Worm (Caenorhabditis elegans) whole organism, young adult: Measurements from ENCODE around the gene cpr-9.

Source experiments
- B0336.3 ChIP-seq: fragments of 200-800 bp; sonication (Bioruptor generic); IDR thresholded peaks from 2 replicates; pipeline ENCODE4 v1.3.6; 2022; ENCODE audit warnings: missing genetic modification characterization, missing compliant biosample characterization
- F22D6.2 ChIP-seq: sonication (generic microtip); optimal IDR thresholded peaks from 2 replicates; lab custom pipeline; 2016; ENCODE audit warnings: mild to moderate bottlenecking, missing genetic modification characterization, missing compliant biosample characterization
- F37B4.10 ChIP-seq: fragments of 200-800 bp; sonication (Bioruptor generic); IDR thresholded peaks from 2 replicates; pipeline ENCODE4 v1.3.6; 2022; ENCODE audit warnings: missing genetic modification characterization, missing compliant biosample characterization
- T07F8.4 ChIP-seq: sonication (generic microtip); optimal IDR thresholded peaks from 2 replicates; lab custom pipeline; 2016; ENCODE audit warnings: mild to moderate bottlenecking, missing genetic modification characterization, moderate library complexity, missing compliant biosample characterization
- Y67H2A.10 ChIP-seq: fragments of 200-800 bp; sonication (Bioruptor generic); conservative IDR thresholded peaks from 2 replicates; pipeline ENCODE4 v1.3.6; 2022; ENCODE audit warnings: missing genetic modification reagents, missing genetic modification characterization, missing compliant biosample characterization
- Y79H2A.3 ChIP-seq: fragments of 200-800 bp; sonication (Bioruptor generic); conservative IDR thresholded peaks from 2 replicates; pipeline ENCODE4 v1.3.6; 2022; ENCODE audit warnings: missing genetic modification reagents, missing genetic modification characterization, missing compliant biosample characterization
- akir-1 ChIP-seq: fragments of 200-800 bp; sonication (Bioruptor generic); optimal IDR thresholded peaks from 2 replicates; lab custom pipeline; 2018; ENCODE audit warnings: mild to moderate bottlenecking, missing genetic modification characterization, moderate library complexity, missing compliant biosample characterization
- aptf-2 ChIP-seq: fragments of 200-800 bp; sonication (Bioruptor generic); conservative IDR thresholded peaks from 2 replicates; pipeline ENCODE4 v1.3.6; 2022; ENCODE audit warnings: missing genetic modification reagents, missing genetic modification characterization, missing compliant biosample characterization
- atf-7 ChIP-seq: sonication (generic microtip); optimal IDR thresholded peaks from 2 replicates; lab custom pipeline; 2017; ENCODE audit warnings: mild to moderate bottlenecking, missing genetic modification characterization, missing compliant biosample characterization
- cebp-1 ChIP-seq, 2 experiments: fragments of 200-800 bp in 1 of 2; sonication (Bioruptor generic) in 1 of 2; sonication (generic microtip) in 1 of 2; IDR thresholded peaks in 1 of 2; optimal IDR thresholded peaks in 1 of 2; 2 replicates each; pipeline versions ENCODE4 v1.3.6 to Lab custom; 2017 to 2022; ENCODE audit warnings: missing compliant biosample characterization in 2 of 2, missing genetic modification characterization in 2 of 2, mild to moderate bottlenecking in 1 of 2, missing genetic modification reagents in 1 of 2, moderate library complexity in 1 of 2
- ceh-27 ChIP-seq: fragments of 200-800 bp; sonication (Bioruptor generic); optimal IDR thresholded peaks from 2 replicates; lab custom pipeline; 2018; ENCODE audit warnings: mild to moderate bottlenecking, missing genetic modification characterization, moderate library complexity, missing compliant biosample characterization
- ceh-79 ChIP-seq: sonication (generic microtip); optimal IDR thresholded peaks from 2 replicates; lab custom pipeline; 2017; ENCODE audit warnings: mild to moderate bottlenecking, missing genetic modification characterization, missing compliant biosample characterization
- die-1 ChIP-seq: sonication (generic microtip); optimal IDR thresholded peaks from 2 replicates; lab custom pipeline; 2016; ENCODE audit warnings: missing genotype, mild to moderate bottlenecking, missing genetic modification characterization, missing compliant biosample characterization
- dox-1 ChIP-seq: fragments of 200-800 bp; sonication (Bioruptor generic); IDR thresholded peaks from 2 replicates; pipeline ENCODE4 v1.3.6; 2022; ENCODE audit warnings: missing genetic modification reagents, missing genetic modification characterization, missing compliant biosample characterization
- egl-18 ChIP-seq: fragments of 200-800 bp; sonication (Bioruptor generic); IDR thresholded peaks from 2 replicates; pipeline ENCODE4 v1.3.6; 2022; ENCODE audit warnings: missing genetic modification reagents, missing genetic modification characterization, missing compliant biosample characterization
- egl-44 ChIP-seq: fragments of 200-800 bp; sonication (Bioruptor generic); IDR thresholded peaks from 2 replicates; pipeline ENCODE4 v1.3.6; 2022; ENCODE audit warnings: missing genetic modification reagents, missing genetic modification characterization, missing compliant biosample characterization
- ets-4 ChIP-seq: fragments of 200-800 bp; sonication (Bioruptor generic); optimal IDR thresholded peaks from 2 replicates; lab custom pipeline; 2018; ENCODE audit warnings: mild to moderate bottlenecking, missing genetic modification characterization, missing compliant biosample characterization
- gei-17 ChIP-seq: fragments of 200-800 bp; sonication (Bioruptor generic); optimal IDR thresholded peaks from 2 replicates; lab custom pipeline; 2018; ENCODE audit warnings: mild to moderate bottlenecking, missing genetic modification characterization, missing compliant biosample characterization
- hlh-12 ChIP-seq: sonication (generic microtip); optimal IDR thresholded peaks from 2 replicates; lab custom pipeline; 2016; ENCODE audit warnings: missing genetic modification characterization, missing compliant biosample characterization
- hlh-26 ChIP-seq: fragments of 200-800 bp; sonication (Bioruptor generic); conservative IDR thresholded peaks from 2 replicates; pipeline ENCODE4 v1.3.6; 2022; ENCODE audit warnings: missing genetic modification reagents, missing genetic modification characterization, missing compliant biosample characterization
- hmg-1.2 ChIP-seq: fragments of 200-800 bp; sonication (Bioruptor generic); IDR thresholded peaks from 2 replicates; pipeline ENCODE4 v1.3.6; 2022; ENCODE audit warnings: missing genetic modification reagents, missing genetic modification characterization, missing compliant biosample characterization
- hmg-20 ChIP-seq: fragments of 200-800 bp; sonication (Bioruptor generic); IDR thresholded peaks from 2 replicates; pipeline ENCODE4 v1.3.6; 2022; ENCODE audit warnings: missing genetic modification reagents, missing genetic modification characterization, missing compliant biosample characterization
- hsf-1 ChIP-seq: fragments of 200-800 bp; sonication (Bioruptor generic); IDR thresholded peaks from 2 replicates; pipeline ENCODE4 v1.3.6; 2022; ENCODE audit warnings: missing genetic modification reagents, missing genetic modification characterization, missing compliant biosample characterization
- lag-1 ChIP-seq: fragments of 200-800 bp; sonication (Bioruptor generic); IDR thresholded peaks from 2 replicates; pipeline ENCODE4 v1.3.6; 2022; ENCODE audit warnings: missing genetic modification reagents, missing genetic modification characterization, missing compliant biosample characterization
- let-526 ChIP-seq: fragments of 200-800 bp; sonication (Bioruptor generic); IDR thresholded peaks from 2 replicates; pipeline ENCODE4 v1.3.6; 2022; ENCODE audit warnings: missing genetic modification reagents, missing genetic modification characterization, missing compliant biosample characterization
- let-607 ChIP-seq, 2 experiments: fragments of 200-800 bp in 1 of 2; sonication (Bioruptor generic) in 1 of 2; sonication (generic microtip) in 1 of 2; optimal IDR thresholded peaks; 2 replicates each; lab custom pipeline; 2016 to 2018; ENCODE audit warnings: mild to moderate bottlenecking in 2 of 2, missing compliant biosample characterization in 2 of 2, missing genetic modification characterization in 2 of 2, moderate library complexity in 2 of 2, missing genotype in 1 of 2
- lin-40 ChIP-seq: sonication (generic microtip); optimal IDR thresholded peaks from 2 replicates; lab custom pipeline; 2016; ENCODE audit warnings: missing genetic modification characterization, mild to moderate bottlenecking, missing compliant biosample characterization, missing genotype, missing genetic modification reagents
- lin-54 ChIP-seq: fragments of 200-800 bp; sonication (Bioruptor generic); optimal IDR thresholded peaks from 2 replicates; lab custom pipeline; 2018; ENCODE audit warnings: mild to moderate bottlenecking, missing genetic modification characterization, missing compliant biosample characterization
- lir-1 ChIP-seq: fragments of 200-800 bp; sonication (Bioruptor generic); conservative IDR thresholded peaks from 2 replicates; pipeline ENCODE4 v1.3.6; 2022; ENCODE audit warnings: missing genetic modification reagents, missing genetic modification characterization, missing compliant biosample characterization
- lsy-27 ChIP-seq: sonication (generic microtip); optimal IDR thresholded peaks from 2 replicates; lab custom pipeline; 2017; ENCODE audit warnings: missing genetic modification characterization, mild to moderate bottlenecking, missing compliant biosample characterization, antibody characterized with exemption, missing genotype, borderline replicate concordance; ENCODE audit not compliant: insufficient read depth
- madf-3 ChIP-seq: fragments of 200-800 bp; sonication (Bioruptor generic); IDR thresholded peaks from 2 replicates; pipeline ENCODE4 v1.3.6; 2022; ENCODE audit warnings: missing genetic modification reagents, missing genetic modification characterization, missing compliant biosample characterization
- madf-6 ChIP-seq: fragments of 200-800 bp; sonication (Bioruptor generic); IDR thresholded peaks from 2 replicates; pipeline ENCODE4 v1.3.6; 2022; ENCODE audit warnings: missing genetic modification reagents, missing genetic modification characterization, missing compliant biosample characterization
- mcd-1 ChIP-seq: fragments of 200-800 bp; sonication (Bioruptor generic); IDR thresholded peaks from 2 replicates; pipeline ENCODE4 v1.3.6; 2022; ENCODE audit warnings: missing genetic modification reagents, missing genetic modification characterization, missing compliant biosample characterization
- mxl-1 ChIP-seq: sonication (generic microtip); optimal IDR thresholded peaks from 2 replicates; lab custom pipeline; 2016; ENCODE audit warnings: missing genetic modification characterization, missing compliant biosample characterization
- nfyb-1 ChIP-seq: fragments of 200-800 bp; sonication (Bioruptor generic); IDR thresholded peaks from 2 replicates; pipeline ENCODE4 v1.3.6; 2022; ENCODE audit warnings: missing genetic modification reagents, missing genetic modification characterization, missing compliant biosample characterization
- nhr-90 ChIP-seq: sonication (generic microtip); optimal IDR thresholded peaks from 2 replicates; lab custom pipeline; 2016; ENCODE audit warnings: missing genotype, mild to moderate bottlenecking, missing genetic modification characterization, missing compliant biosample characterization
- pbrm-1 ChIP-seq: fragments of 200-800 bp; sonication (Bioruptor generic); IDR thresholded peaks from 2 replicates; pipeline ENCODE4 v1.3.6; 2022; ENCODE audit warnings: missing genetic modification reagents, missing genetic modification characterization, missing compliant biosample characterization
- pha-4 ChIP-seq: fragments of 150-350 bp; sonication (generic microtip); optimal IDR thresholded peaks from 2 replicates; lab custom pipeline; 2014; ENCODE audit warnings: missing biosample characterization, missing genetic modification reagents, missing genetic modification characterization
- rec-8 ChIP-seq, 2 experiments: sonication (generic microtip); optimal IDR thresholded peaks; 2 replicates each; lab custom pipeline; 2016; ENCODE audit warnings: mild to moderate bottlenecking in 2 of 2, missing genetic modification characterization in 2 of 2, missing genetic modification reagents in 2 of 2, missing genotype in 2 of 2, missing biosample characterization in 1 of 2, missing compliant biosample characterization in 1 of 2, moderate library complexity in 1 of 2
- repo-1 ChIP-seq: sonication (generic microtip); optimal IDR thresholded peaks from 2 replicates; lab custom pipeline; 2017; ENCODE audit warnings: mild to moderate bottlenecking, missing genetic modification characterization, missing compliant biosample characterization
- sdz-38 ChIP-seq: sonication (generic microtip); optimal IDR thresholded peaks from 2 replicates; lab custom pipeline; 2016; ENCODE audit warnings: missing genotype, missing genetic modification characterization, missing compliant biosample characterization
- sptf-2 ChIP-seq: fragments of 200-800 bp; sonication (Bioruptor generic); optimal IDR thresholded peaks from 2 replicates; lab custom pipeline; 2018; ENCODE audit warnings: mild to moderate bottlenecking, missing genetic modification characterization, missing compliant biosample characterization
- tbp1 ChIP-seq: fragments of 200-800 bp; sonication (Bioruptor generic); optimal IDR thresholded peaks from 2 replicates; lab custom pipeline; 2018; ENCODE audit warnings: mild to moderate bottlenecking, missing genetic modification characterization, missing compliant biosample characterization
- tlf-1 ChIP-seq: fragments of 200-800 bp; sonication (Bioruptor generic); optimal IDR thresholded peaks from 2 replicates; lab custom pipeline; 2018; ENCODE audit warnings: mild to moderate bottlenecking, missing genetic modification characterization, missing compliant biosample characterization
- unc-130 ChIP-seq: sonication (generic microtip); optimal IDR thresholded peaks from 2 replicates; lab custom pipeline; 2016; ENCODE audit warnings: missing genetic modification reagents, missing genetic modification characterization, missing compliant biosample characterization
- zim-3 ChIP-seq: sonication (generic microtip); optimal IDR thresholded peaks from 2 replicates; lab custom pipeline; 2017; ENCODE audit warnings: mild to moderate bottlenecking, missing genetic modification characterization, moderate library complexity, missing compliant biosample characterization
- ztf-25 ChIP-seq: fragments of 200-800 bp; sonication (Bioruptor generic); IDR thresholded peaks from 2 replicates; pipeline ENCODE4 v1.3.6; 2022; ENCODE audit warnings: missing genetic modification reagents, missing genetic modification characterization, missing compliant biosample characterization

cpr-9 gene

ce11 chrV:11990511-11991127 lies 12.2 kb upstream of the cpr-9 start:
- TF ChIP-seq die-1 (tag; lab: Kevin White, UChicago) (no peak), madf-3 (peak; percentile 79; the same call in 1 of the 2 replicates), hmg-1.2 (no peak), egl-44 (no peak), hlh-26 (GFP tag; lab: Robert Waterston, UW) (no peak), tbp1 (peak; percentile 6), ets-4 (no peak), sptf-2 (GFP tag; lab: Kevin White, UChicago) (no peak), unc-130 (GFP tag; lab: Kevin White, UChicago) (no peak), dox-1 (GFP tag; lab: Robert Waterston, UW) (no peak), akir-1 (GFP tag; lab: Kevin White, UChicago) (no peak), let-607 (tag; optimal IDR thresholded peaks at IDR 0.05; lab: Kevin White, UChicago) (no peak), aptf-2 (GFP tag; lab: Robert Waterston, UW) (no peak), mcd-1 (GFP tag; lab: Robert Waterston, UW) (0 out of 2 replicates have a peak, but pooled peaks have one; percentile 10), lin-40 (tag; lab: Kevin White, UChicago) (no peak), let-526 (no peak), hmg-20 (GFP tag; lab: Robert Waterston, UW) (0 out of 2 replicates have a peak, but pooled peaks have one; percentile 14), pha-4 (no peak), rec-8 (tag; optimal IDR thresholded peaks at IDR 0.05; lab: Kevin White, UChicago) (no peak), lag-1 (GFP tag; lab: Robert Waterston, UW) (no peak), hsf-1 (peak; percentile 37; the same call in 1 of the 2 replicates), lsy-27 (tag; lab: Kevin White, UChicago) (no peak), nhr-90 (tag; lab: Kevin White, UChicago) (no peak), pbrm-1 (GFP tag; lab: Robert Waterston, UW) (0 out of 2 replicates have a peak, but pooled peaks have one; percentile 36), egl-18 (no peak), Y79H2A.3 (GFP tag; lab: Robert Waterston, UW) (peak; percentile 51; the same call in 1 of the 2 replicates), F22D6.2 (tag; lab: Kevin White, UChicago) (no peak), repo-1 (tag; lab: Kevin White, UChicago) (peak; percentile 5), atf-7 (tag; lab: Kevin White, UChicago) (peak; percentile 28), lir-1 (GFP tag; lab: Robert Waterston, UW) (no peak), F37B4.10 (GFP tag; lab: Robert Waterston, UW) (no peak), zim-3 (tag; lab: Kevin White, UChicago) (no peak), mxl-1 (tag; lab: Kevin White, UChicago) (no peak), Y67H2A.10 (GFP tag; lab: Robert Waterston, UW) (no peak), madf-6 (GFP tag; lab: Robert Waterston, UW) (peak; percentile 27; the same call in 1 of the 2 replicates), T07F8.4 (tag; lab: Kevin White, UChicago) (no peak), cebp-1 (GFP tag; IDR thresholded peaks at IDR 0.05; lab: Robert Waterston, UW) (no peak), cebp-1 (tag; optimal IDR thresholded peaks at IDR 0.05; lab: Kevin White, UChicago) (peak; percentile 35), hlh-12 (tag; lab: Kevin White, UChicago) (no peak), nfyb-1 (GFP tag; lab: Robert Waterston, UW) (no peak), sdz-38 (tag; lab: Kevin White, UChicago) (no peak), tlf-1 (GFP tag; lab: Kevin White, UChicago) (peak; percentile 5), gei-17 (GFP tag; lab: Kevin White, UChicago) (no peak), ztf-25 (GFP tag; lab: Robert Waterston, UW) (no peak), B0336.3 (GFP tag; lab: Robert Waterston, UW) (no peak), ceh-27 (GFP tag; lab: Kevin White, UChicago) (no peak), lin-54 (GFP tag; lab: Kevin White, UChicago) (no peak), ceh-79 (tag; lab: Kevin White, UChicago) (no peak)
